Worm (Caenorhabditis elegans): ENCODE measurements around the gene F13B6.3.

The F13B6.3 gene

ce11 chrIV:7445995-7446394, 19.8 kb downstream of the F13B6.3 start, which contains the start of gene B0496.1:
Gene B0496.1, plus strand, starts transcription at chrIV:7446295.
- TF ChIP-seq nhr-80 (tag; optimal IDR thresholded peaks at IDR 0.05) (no peak), snpc-3.4 (tag; optimal IDR thresholded peaks at IDR 0.05) (no peak), unc-130 (GFP tag; optimal IDR thresholded peaks at IDR 0.05) (no peak), lin-35 (GFP tag; optimal IDR thresholded peaks at IDR 0.05) (no peak), chd-7 (tag; optimal IDR thresholded peaks at IDR 0.05) (no peak), ztf-25 (GFP tag; IDR thresholded peaks at IDR 0.05) (no peak), ceh-58 (GFP tag; IDR thresholded peaks at IDR 0.05) (no peak), repo-1 (tag; optimal IDR thresholded peaks at IDR 0.05) (no peak), hlh-12 (tag; optimal IDR thresholded peaks at IDR 0.05) (no peak), madf-6 (GFP tag; IDR thresholded peaks at IDR 0.05) (no peak), mxl-1 (tag; optimal IDR thresholded peaks at IDR 0.05) (no peak), snpc-4 (GFP tag; optimal IDR thresholded peaks at IDR 0.05) (no peak), snpc-4 (tag; optimal IDR thresholded peaks at IDR 0.05) (no peak), lsy-27 (tag; optimal IDR thresholded peaks at IDR 0.05; ENCODE audit: borderline replicate concordance, insufficient read depth) (no peak), snpc-1.1 (tag; optimal IDR thresholded peaks at IDR 0.05; ENCODE audit: insufficient read depth) (no peak), sea-2 (GFP tag; IDR thresholded peaks at IDR 0.05) (no peak)

- TF ChIP-seq nhr-90 (tag; optimal IDR thresholded peaks at IDR 0.05) (no peak), nhr-80 (tag; optimal IDR thresholded peaks at IDR 0.05) (peak; percentile 31)
Observed at ce11 chrIV:7445236-7445635, 20.5 kb downstream of the F13B6.3 start, which contains the start of gene valv-1. Gene valv-1, minus strand, starts transcription at chrIV:7445336.

- TF ChIP-seq ceh-40 (GFP tag; IDR thresholded peaks at IDR 0.05) (peak; percentile 86; the same call in 1 of the 2 replicates), Y53G8AR.9 (GFP tag; conservative IDR thresholded peaks at IDR 0.05) (peak; percentile 71; the same call in 1 of the 2 replicates), egrh-3 (GFP tag; IDR thresholded peaks at IDR 0.05) (peak; percentile 38; the same call in 1 of the 2 replicates), ceh-100 (GFP tag; IDR thresholded peaks at IDR 0.05) (peak; percentile 61), madf-6 (GFP tag; IDR thresholded peaks at IDR 0.05) (peak; percentile 69; the same call in 1 of the 2 replicates), dox-1 (GFP tag; IDR thresholded peaks at IDR 0.05) (peak; percentile 90), ekl-4 (GFP tag; IDR thresholded peaks at IDR 0.05) (peak; percentile 64), ceh-58 (GFP tag; IDR thresholded peaks at IDR 0.05) (0 out of 2 replicates have a peak, but pooled peaks have one; percentile 62), hsf-1 (GFP tag; IDR thresholded peaks at IDR 0.05) (peak; percentile 99), D2030.7 (GFP tag; IDR thresholded peaks at IDR 0.05) (peak; percentile 38; the same call in 1 of the 2 replicates), madf-3 (GFP tag; IDR thresholded peaks at IDR 0.05) (peak; percentile 90), pbrm-1 (GFP tag; IDR thresholded peaks at IDR 0.05) (peak; percentile 93), Y79H2A.3 (GFP tag; conservative IDR thresholded peaks at IDR 0.05) (0 out of 2 replicates have a peak, but pooled peaks have one; percentile 38), egl-18 (GFP tag; IDR thresholded peaks at IDR 0.05) (peak; percentile 71; the same call in 1 of the 2 replicates), B0019.2 (GFP tag; conservative IDR thresholded peaks at IDR 0.05) (peak; percentile 20; the same call in 1 of the 2 replicates), lin-26 (GFP tag; IDR thresholded peaks at IDR 0.05) (0 out of 2 replicates have a peak, but pooled peaks have one; percentile 30), F39B2.1 (GFP tag; IDR thresholded peaks at IDR 0.05) (0 out of 2 replicates have a peak, but pooled peaks have one; percentile 17), Y95B8A.8 (GFP tag; IDR thresholded peaks at IDR 0.05) (0 out of 2 replicates have a peak, but pooled peaks have one; percentile 58), rcor-1 (GFP tag; IDR thresholded peaks at IDR 0.05) (peak; percentile 58)
Observed at ce11 chrIV:7440985-7441384, 24.8 kb downstream of the F13B6.3 start.

- TF ChIP-seq lin-26 (GFP tag; IDR thresholded peaks at IDR 0.05) (no peak), nfyb-1 (GFP tag; IDR thresholded peaks at IDR 0.05) (no peak), Y53F4B.3 (GFP tag; IDR thresholded peaks at IDR 0.05) (no peak), D2030.7 (GFP tag; IDR thresholded peaks at IDR 0.05) (no peak), F57A8.1 (GFP tag; optimal IDR thresholded peaks at IDR 0.05) (no peak), ama-1 (optimal IDR thresholded peaks at IDR 0.05) (no peak), ama-1 (GFP tag; optimal IDR thresholded peaks at IDR 0.05) (no peak), hmg-20 (GFP tag; IDR thresholded peaks at IDR 0.05) (no peak), F49E8.2 (tag; optimal IDR thresholded peaks at IDR 0.05; ENCODE audit: insufficient read depth) (no peak), B0035.1 (tag; optimal IDR thresholded peaks at IDR 0.05) (no peak), repo-1 (tag; optimal IDR thresholded peaks at IDR 0.05) (no peak), him-1 (tag; optimal IDR thresholded peaks at IDR 0.05) (no peak), ztf-18 (tag; optimal IDR thresholded peaks at IDR 0.05) (no peak), C17E4.6 (GFP tag; IDR thresholded peaks at IDR 0.05) (no peak)
Observed at ce11 chrIV:7440238-7440637, 25.5 kb downstream of the F13B6.3 start.

Data from whole organism, young adult.